Worm (Caenorhabditis elegans): ENCODE measurements around the gene T09D3.8.

T09D3.8 gene

ce11 chrV:5385914-5386493 is 21.0 kb downstream of the T09D3.8 start, which contains the start of gene C35A11.2:
TSS of gene C35A11.2 (plus strand) at chrV:5386299.
- no peak for TF ChIP-seq npax-4 (tag; optimal IDR thresholded peaks at IDR 0.05)
- no peak for TF ChIP-seq ceh-48 (tag; optimal IDR thresholded peaks at IDR 0.05)
- TF ChIP-seq dve-1 (tag; optimal IDR thresholded peaks at IDR 0.05): no peak
- no peak for TF ChIP-seq hlh-8 (tag; optimal IDR thresholded peaks at IDR 0.05)
- no peak for TF ChIP-seq pha-4 (tag; optimal IDR thresholded peaks at IDR 0.05)

DNA sequence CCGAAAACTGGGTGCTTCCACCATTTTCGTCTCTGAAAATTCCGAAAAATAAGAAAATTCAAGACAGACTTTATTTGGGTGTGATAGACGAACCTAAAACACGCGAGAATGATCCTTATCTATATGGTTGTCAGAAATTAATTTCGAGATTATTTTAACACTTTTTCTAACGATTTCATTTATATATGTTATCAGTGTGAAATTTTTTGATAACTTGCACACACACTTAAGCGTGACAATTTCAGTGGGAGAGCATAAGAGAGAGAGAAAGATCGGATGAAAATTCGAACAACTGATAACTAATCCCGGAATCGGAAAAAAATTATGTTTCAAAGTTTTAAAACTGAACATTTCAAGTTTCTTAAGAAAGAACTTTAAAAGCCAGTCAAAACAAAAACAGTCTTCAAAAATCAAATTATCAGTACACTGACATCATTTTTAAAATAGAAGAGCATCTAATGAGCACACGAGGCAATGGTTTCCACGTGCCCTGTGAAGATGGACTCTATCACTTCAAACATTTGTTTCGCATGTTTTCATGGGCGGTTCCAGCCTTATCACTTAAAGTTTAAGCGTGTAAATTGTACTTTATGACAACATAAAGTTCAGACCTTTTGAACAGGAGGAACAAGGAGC is 28.1 kb downstream of the T09D3.8 start, which contains the start of gene C35A11.4:
Gene C35A11.4, minus strand, starts transcription at position 156 of the 636 bp plus-strand sequence.
- no peak for TF ChIP-seq pax-1 (tag; optimal IDR thresholded peaks at IDR 0.05)
- no peak for TF ChIP-seq fkh-6 (tag; optimal IDR thresholded peaks at IDR 0.05)
- TF ChIP-seq ets-4 (tag; optimal IDR thresholded peaks at IDR 0.05): no peak
- no peak for TF ChIP-seq hlh-6 (tag; optimal IDR thresholded peaks at IDR 0.05)
- no peak for TF ChIP-seq ceh-24 (tag; optimal IDR thresholded peaks at IDR 0.05)
- no peak for TF ChIP-seq nfya-1 (tag; optimal IDR thresholded peaks at IDR 0.05)
- TF ChIP-seq unc-42 (tag; optimal IDR thresholded peaks at IDR 0.05): no peak
- TF ChIP-seq elt-2 (tag; optimal IDR thresholded peaks at IDR 0.05): peak; percentile 43

DNA sequence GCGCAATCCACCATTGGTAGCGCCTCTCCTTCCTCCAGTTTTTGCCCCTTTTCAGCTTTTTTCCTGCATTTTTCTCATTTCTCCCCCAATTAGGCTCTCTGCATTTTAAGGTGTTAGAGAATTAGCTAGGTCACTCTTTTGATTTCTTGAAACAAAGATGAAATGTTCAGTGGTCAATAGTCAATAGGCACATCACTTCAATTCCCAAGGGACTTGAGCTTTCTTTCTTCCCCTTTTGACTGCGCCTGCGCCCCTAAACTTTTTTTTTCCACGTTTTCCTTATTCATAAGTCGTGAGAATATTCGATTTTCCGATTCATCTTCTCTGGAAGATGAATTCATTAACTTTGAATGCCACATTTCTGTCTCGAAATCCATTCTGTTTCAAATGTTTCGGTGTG is 39.0 kb downstream of the T09D3.8 start:
- TF ChIP-seq unc-42 (tag; optimal IDR thresholded peaks at IDR 0.05) (peak; percentile 26), ceh-9 (tag; optimal IDR thresholded peaks at IDR 0.05) (no peak), unc-3 (GFP tag; conservative IDR thresholded peaks at IDR 0.05) (peak; percentile 83), unc-3 (tag; optimal IDR thresholded peaks at IDR 0.05) (peak; percentile 84), C38D4.7 (GFP tag; optimal IDR thresholded peaks at IDR 0.05) (no peak)

DNA sequence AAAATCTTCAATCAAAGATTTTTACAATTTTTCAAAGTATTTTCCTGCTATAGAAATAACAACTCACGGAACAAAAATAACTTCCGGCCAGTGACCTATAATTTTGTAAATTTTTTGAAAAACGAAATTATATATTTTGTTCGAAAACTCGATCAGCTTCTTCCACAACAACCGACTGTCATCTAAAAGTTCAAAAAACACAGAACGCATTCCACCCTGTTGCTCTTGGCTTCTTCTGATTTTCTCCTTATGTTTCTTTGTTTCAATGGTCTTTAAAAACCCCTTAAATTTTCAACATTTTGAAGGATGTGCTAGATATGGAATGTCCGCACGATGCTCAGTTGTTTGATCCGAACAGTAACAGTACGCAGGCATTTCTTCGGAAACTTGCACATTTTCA is 40.1 kb downstream of the T09D3.8 start, which contains the start of gene dmsr-7:
Gene dmsr-7, plus strand, starts transcription at position 301 of the 400 bp plus-strand sequence.
- no peak for TF ChIP-seq ama-1 (optimal IDR thresholded peaks at IDR 0.05)
- no peak for TF ChIP-seq pros-1 (tag; optimal IDR thresholded peaks at IDR 0.05)
- TF ChIP-seq sdc-2 (tag; optimal IDR thresholded peaks at IDR 0.05): no peak
- no peak for TF ChIP-seq pax-1 (tag; optimal IDR thresholded peaks at IDR 0.05)
- TF ChIP-seq nhr-232 (tag; optimal IDR thresholded peaks at IDR 0.05): no peak
- TF ChIP-seq ets-4 (tag; optimal IDR thresholded peaks at IDR 0.05): no peak
- no peak for TF ChIP-seq eyg-1 (tag; optimal IDR thresholded peaks at IDR 0.05)

ce11 chrV:5408223-5408622 is 43.3 kb downstream of the T09D3.8 start, which contains the start of gene C25A6.1:
TSS of gene C25A6.1 (plus strand) at chrV:5408523.
- TF ChIP-seq zip-5 (tag; optimal IDR thresholded peaks at IDR 0.05): no peak
- no peak for TF ChIP-seq fkh-6 (tag; optimal IDR thresholded peaks at IDR 0.05)
- TF ChIP-seq fax-1 (tag; optimal IDR thresholded peaks at IDR 0.05): no peak
- TF ChIP-seq rnt-1 (tag; optimal IDR thresholded peaks at IDR 0.05): no peak
- TF ChIP-seq hlh-30 (tag; optimal IDR thresholded peaks at IDR 0.05; ENCODE audit: insufficient read depth): no peak
- TF ChIP-seq lin-11 (tag; optimal IDR thresholded peaks at IDR 0.05): no peak
- no peak for TF ChIP-seq ceh-19 (GFP tag; optimal IDR thresholded peaks at IDR 0.05)
- no peak for TF ChIP-seq ceh-9 (tag; optimal IDR thresholded peaks at IDR 0.05)
- no peak for TF ChIP-seq hlh-8 (tag; optimal IDR thresholded peaks at IDR 0.05)
- TF ChIP-seq nhr-11 (tag; optimal IDR thresholded peaks at IDR 0.05): no peak
- TF ChIP-seq unc-86 (tag; optimal IDR thresholded peaks at IDR 0.05): no peak
- TF ChIP-seq C38D4.7 (GFP tag; optimal IDR thresholded peaks at IDR 0.05): no peak
- TF ChIP-seq Y22D7AL.16 (tag; optimal IDR thresholded peaks at IDR 0.05): no peak
- TF ChIP-seq pag-3 (tag; optimal IDR thresholded peaks at IDR 0.05; ENCODE audit: borderline replicate concordance): no peak
- no peak for TF ChIP-seq unc-42 (tag; optimal IDR thresholded peaks at IDR 0.05)
- no peak for TF ChIP-seq pat-9 (tag; optimal IDR thresholded peaks at IDR 0.05)
- TF ChIP-seq odd-2 (tag; optimal IDR thresholded peaks at IDR 0.05): no peak
- no peak for TF ChIP-seq K02D7.2 (tag; optimal IDR thresholded peaks at IDR 0.05)
- TF ChIP-seq fkh-10 (GFP tag; optimal IDR thresholded peaks at IDR 0.05): no peak
- no peak for TF ChIP-seq ref-2 (tag; optimal IDR thresholded peaks at IDR 0.05)
